Worm (Caenorhabditis elegans): ENCODE data around the gene tat-3.

ce11 chrIII:10689057-10689456, 41.4 kb downstream of the tat-3 start, which contains the start of gene Y39A1A.31:
- TF ChIP-seq ztf-23 (GFP tag; IDR thresholded peaks at IDR 0.05) (no peak), ref-1 (GFP tag; conservative IDR thresholded peaks at IDR 0.05) (no peak), cog-1 (tag; optimal IDR thresholded peaks at IDR 0.05) (no peak), T22C8.4 (GFP tag; IDR thresholded peaks at IDR 0.05) (no peak), flt-1 (GFP tag; IDR thresholded peaks at IDR 0.05) (no peak), med-1 (GFP tag; optimal IDR thresholded peaks at IDR 0.05; ENCODE audit: insufficient read depth) (no peak), ztf-29 (GFP tag; IDR thresholded peaks at IDR 0.05) (no peak), klf-2 (GFP tag; conservative IDR thresholded peaks at IDR 0.05) (no peak), tab-1 (GFP tag; IDR thresholded peaks at IDR 0.05) (no peak)
